Comparison of ENCODE assay signal across 1 fruit fly cellular context in the genomic region with DNA sequence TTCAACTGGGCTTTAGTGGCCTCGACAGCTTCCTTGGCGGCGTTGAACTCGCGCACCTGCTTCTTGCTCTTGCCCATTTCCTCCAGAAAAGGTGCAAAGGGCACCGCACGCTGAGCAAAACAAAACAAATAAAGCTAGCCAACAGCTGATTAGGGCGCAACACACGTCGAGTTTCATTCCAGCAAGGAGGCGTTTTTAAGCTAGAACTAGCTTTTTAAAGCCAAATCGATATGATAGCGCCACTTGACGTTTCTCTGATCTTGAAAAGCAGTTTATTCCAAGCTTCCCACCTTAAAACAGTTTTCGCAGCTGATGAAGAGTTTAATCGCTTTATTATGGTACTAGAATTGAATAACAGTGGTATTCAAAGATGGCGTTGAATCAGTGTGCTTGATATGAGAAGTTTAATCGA.
A peak's percentile ranks its signal among the peaks of the same experiment; 100 is the strongest.
TF ChIP-seq lines count a peak whose summit lies in the region.

A gene (minus strand): TSS at position 199 of the 412 bp plus-strand sequence.

TF ChIP-seq in whole organism, embryonic, 481 proteins besides CTCF, POLR2A, EP300 and RAD21 (continued from another document and continues in another):
- TF ChIP-seq ATbp (GFP tag; optimal IDR thresholded peaks at IDR 0.05; lab: Kevin White, UChicago), result no peak
- no peak for TF ChIP-seq odd (GFP tag; optimal IDR thresholded peaks at IDR 0.05; lab: Kevin White, UChicago)
- TF ChIP-seq CG2129 (GFP tag; IDR thresholded peaks at IDR 0.05; lab: Robert Waterston, UW; ENCODE audit: partially characterized antibody), result no peak
- TF ChIP-seq CG10654 (GFP tag; optimal IDR thresholded peaks at IDR 0.05; lab: Kevin White, UChicago), result no peak
- no peak for TF ChIP-seq Asciz (GFP tag; optimal IDR thresholded peaks at IDR 0.05; lab: Kevin White, UChicago)
- peak in 1 of 2 experiments; percentile 29 for TF ChIP-seq dpn (GFP tag; optimal IDR thresholded peaks at IDR 0.05; lab: Kevin White, UChicago)
- no peak for TF ChIP-seq CG8290 (GFP tag; optimal IDR thresholded peaks at IDR 0.05; lab: Kevin White, UChicago)
- peak in 1 of 2 experiments; percentile 64 for TF ChIP-seq CG8290 (tag; optimal IDR thresholded peaks at IDR 0.05; lab: Kevin White, UChicago)
- no peak for TF ChIP-seq CG3838 (GFP tag; optimal IDR thresholded peaks at IDR 0.05; lab: Kevin White, UChicago)
- TF ChIP-seq onecut (GFP tag; IDR thresholded peaks at IDR 0.05; lab: Robert Waterston, UW), result peak; percentile 47
- no peak for TF ChIP-seq CG7839 (tag; optimal IDR thresholded peaks at IDR 0.05; lab: Kevin White, UChicago)
- TF ChIP-seq maf-S (GFP tag; optimal IDR thresholded peaks at IDR 0.05; lab: Kevin White, UChicago), result peak; percentile 33
- no peak for TF ChIP-seq CG14860 (GFP tag; IDR thresholded peaks at IDR 0.05; lab: Robert Waterston, UW; ENCODE audit: partially characterized antibody)
- peak; percentile 29 for TF ChIP-seq CG11504 (tag; optimal IDR thresholded peaks at IDR 0.05; lab: Kevin White, UChicago)
- peak in 1 of 2 experiments; percentile 39 for TF ChIP-seq bsh (GFP tag; optimal IDR thresholded peaks at IDR 0.05; lab: Kevin White, UChicago)
- no peak for TF ChIP-seq CrebB (tag; optimal IDR thresholded peaks at IDR 0.05; lab: Kevin White, UChicago)
- no peak for TF ChIP-seq ham (GFP tag; IDR thresholded peaks at IDR 0.05; lab: Robert Waterston, UW)
- no peak for TF ChIP-seq da (GFP tag; optimal IDR thresholded peaks at IDR 0.05; lab: Kevin White, UChicago)
- no peak for TF ChIP-seq CG5953 (GFP tag; IDR thresholded peaks at IDR 0.05; lab: Robert Waterston, UW)
- no peak for TF ChIP-seq zen (tag; optimal IDR thresholded peaks at IDR 0.05; lab: Kevin White, UChicago)
- TF ChIP-seq ci (GFP tag; IDR thresholded peaks at IDR 0.05; lab: Robert Waterston, UW), result peak; percentile 58; the same call in 1 of the 3 replicates
- no peak for TF ChIP-seq D19A (tag; optimal IDR thresholded peaks at IDR 0.05; lab: Kevin White, UChicago)
- TF ChIP-seq CG3281 (GFP tag; optimal IDR thresholded peaks at IDR 0.05; lab: Kevin White, UChicago), result peak; percentile 26
- TF ChIP-seq Elba2 (GFP tag; optimal IDR thresholded peaks at IDR 0.05; lab: Kevin White, UChicago), result no peak
- TF ChIP-seq CG10209 (GFP tag; optimal IDR thresholded peaks at IDR 0.05; lab: Kevin White, UChicago), result peak; percentile 7
- TF ChIP-seq Atf6 (GFP tag; IDR thresholded peaks at IDR 0.05; lab: Robert Waterston, UW), result peak; percentile 20; the same call in 1 of the 2 replicates
- TF ChIP-seq kay (GFP tag; optimal IDR thresholded peaks at IDR 0.05; lab: Kevin White, UChicago), result peak; percentile 21
- TF ChIP-seq chif (GFP tag; optimal IDR thresholded peaks at IDR 0.05; lab: Kevin White, UChicago), result peak in 1 of 2 experiments; percentile 13
- TF ChIP-seq insv (GFP tag; optimal IDR thresholded peaks at IDR 0.05; lab: Kevin White, UChicago), result no peak
- TF ChIP-seq CG8478 (optimal IDR thresholded peaks at IDR 0.05; lab: Kevin White, UChicago), result no peak
- TF ChIP-seq sim (GFP tag; IDR thresholded peaks at IDR 0.05; lab: Robert Waterston, UW), result no peak
- TF ChIP-seq CG17359 (tag; optimal IDR thresholded peaks at IDR 0.05; lab: Kevin White, UChicago), result peak; percentile 20
- peak; percentile 83 for TF ChIP-seq ssp (GFP tag; IDR thresholded peaks at IDR 0.05; lab: Robert Waterston, UW)
- TF ChIP-seq nau (GFP tag; optimal IDR thresholded peaks at IDR 0.05; lab: Kevin White, UChicago), result no peak
- no peak for TF ChIP-seq CG1832 (GFP tag; optimal IDR thresholded peaks at IDR 0.05; lab: Kevin White, UChicago)
- TF ChIP-seq gem (tag; optimal IDR thresholded peaks at IDR 0.05; lab: Kevin White, UChicago), result no peak
- no peak for TF ChIP-seq CG10274 (GFP tag; optimal IDR thresholded peaks at IDR 0.05; lab: Kevin White, UChicago)
- no peak for TF ChIP-seq trh (GFP tag; optimal IDR thresholded peaks at IDR 0.05; lab: Kevin White, UChicago)
- TF ChIP-seq Eip74EF (GFP tag; optimal IDR thresholded peaks at IDR 0.05; lab: Kevin White, UChicago), result peak in 1 of 2 experiments; percentile 57
- TF ChIP-seq bbx (GFP tag; IDR thresholded peaks at IDR 0.05; lab: Robert Waterston, UW; ENCODE audit: partially characterized antibody), result peak; percentile 33; the same call in 1 of the 2 replicates
- no peak for TF ChIP-seq CG12299 (tag; optimal IDR thresholded peaks at IDR 0.05; lab: Kevin White, UChicago)
- TF ChIP-seq CG10543 (GFP tag; optimal IDR thresholded peaks at IDR 0.05; lab: Kevin White, UChicago), result peak; percentile 31
- TF ChIP-seq CG3995 (GFP tag; optimal IDR thresholded peaks at IDR 0.05; lab: Kevin White, UChicago), result no peak
- TF ChIP-seq tx (GFP tag; optimal IDR thresholded peaks at IDR 0.05; lab: Kevin White, UChicago), result no peak
- TF ChIP-seq CG10267 (tag; optimal IDR thresholded peaks at IDR 0.05; lab: Kevin White, UChicago), result no peak
- no peak for TF ChIP-seq CG15011 (GFP tag; optimal IDR thresholded peaks at IDR 0.05; lab: Kevin White, UChicago)
- TF ChIP-seq CG6254 (GFP tag; optimal IDR thresholded peaks at IDR 0.05; lab: Kevin White, UChicago), result no peak
- no peak for TF ChIP-seq CG14965 (GFP tag; optimal IDR thresholded peaks at IDR 0.05; lab: Kevin White, UChicago; ENCODE audit: borderline replicate concordance)
- peak; percentile 21 for TF ChIP-seq gro (GFP tag; optimal IDR thresholded peaks at IDR 0.05; lab: Kevin White, UChicago)
- no peak for TF ChIP-seq nerfin-2 (GFP tag; IDR thresholded peaks at IDR 0.05; lab: Robert Waterston, UW; ENCODE audit: partially characterized antibody)
- no peak for TF ChIP-seq B-H1 (GFP tag; IDR thresholded peaks at IDR 0.05; lab: Robert Waterston, UW)
- TF ChIP-seq Dek (tag; optimal IDR thresholded peaks at IDR 0.05; lab: Kevin White, UChicago), result no peak
- TF ChIP-seq ash1 (GFP tag; optimal IDR thresholded peaks at IDR 0.05; lab: Kevin White, UChicago), result no peak
- TF ChIP-seq Dp (GFP tag; optimal IDR thresholded peaks at IDR 0.05; lab: Kevin White, UChicago), result peak; percentile 61
- TF ChIP-seq CG6854 (GFP tag; optimal IDR thresholded peaks at IDR 0.05; lab: Kevin White, UChicago), result no peak
- peak; percentile 36 for TF ChIP-seq CG7786 (GFP tag; optimal IDR thresholded peaks at IDR 0.05; lab: Kevin White, UChicago)
- no peak for TF ChIP-seq crc (GFP tag; optimal IDR thresholded peaks at IDR 0.05; lab: Kevin White, UChicago)
- TF ChIP-seq Drgx (GFP tag; IDR thresholded peaks at IDR 0.05; lab: Robert Waterston, UW), result no peak
- TF ChIP-seq dm (GFP tag; optimal IDR thresholded peaks at IDR 0.05; lab: Kevin White, UChicago), result peak; percentile 14
- peak; percentile 49 for TF ChIP-seq CG9932 (GFP tag; IDR thresholded peaks at IDR 0.05; lab: Robert Waterston, UW)
- TF ChIP-seq CG7271 (tag; optimal IDR thresholded peaks at IDR 0.05; lab: Kevin White, UChicago), result no peak
- no peak for TF ChIP-seq CG5245 (GFP tag; optimal IDR thresholded peaks at IDR 0.05; lab: Kevin White, UChicago)
- peak; percentile 63 for TF ChIP-seq NFAT (GFP tag; IDR thresholded peaks at IDR 0.05; lab: Robert Waterston, UW)
- TF ChIP-seq CG32767 (GFP tag; IDR thresholded peaks at IDR 0.05; lab: Robert Waterston, UW), result 0 out of 2 replicates have a peak, but pooled peaks have one; percentile 27
- no peak for TF ChIP-seq HLHmδ (GFP tag; optimal IDR thresholded peaks at IDR 0.05; lab: Kevin White, UChicago)
- TF ChIP-seq CG31365 (tag; optimal IDR thresholded peaks at IDR 0.05; lab: Kevin White, UChicago), result peak; percentile 27
- TF ChIP-seq CG2889 (GFP tag; IDR thresholded peaks at IDR 0.05; lab: Robert Waterston, UW), result no peak
- no peak for TF ChIP-seq CG5180 (GFP tag; optimal IDR thresholded peaks at IDR 0.05; lab: Kevin White, UChicago)
- no peak for TF ChIP-seq CG7928 (GFP tag; optimal IDR thresholded peaks at IDR 0.05; lab: Kevin White, UChicago)
- no peak for TF ChIP-seq esg (GFP tag; conservative IDR thresholded peaks at IDR 0.05; lab: Robert Waterston, UW)
- no peak for TF ChIP-seq CG12236 (GFP tag; optimal IDR thresholded peaks at IDR 0.05; lab: Kevin White, UChicago)
- no peak for TF ChIP-seq CG9215 (GFP tag; IDR thresholded peaks at IDR 0.05; lab: Robert Waterston, UW)
- TF ChIP-seq fd64A (GFP tag; optimal IDR thresholded peaks at IDR 0.05; lab: Kevin White, UChicago), result no peak
- no peak for TF ChIP-seq CG4328 (GFP tag; optimal IDR thresholded peaks at IDR 0.05; lab: Kevin White, UChicago)
- TF ChIP-seq Oaz (GFP tag; IDR thresholded peaks at IDR 0.05; lab: Robert Waterston, UW), result 0 out of 2 replicates have a peak, but pooled peaks have one; percentile 15
- no peak for TF ChIP-seq MTF-1 (GFP tag; optimal IDR thresholded peaks at IDR 0.05; lab: Kevin White, UChicago; ENCODE audit: borderline replicate concordance)
- peak; percentile 10 for TF ChIP-seq Side (GFP tag; optimal IDR thresholded peaks at IDR 0.05; lab: Kevin White, UChicago)
- peak; percentile 43; the same call in 1 of the 2 replicates for TF ChIP-seq CG3847 (GFP tag; IDR thresholded peaks at IDR 0.05; lab: Robert Waterston, UW)
- TF ChIP-seq Nf-YC (tag; optimal IDR thresholded peaks at IDR 0.05; lab: Kevin White, UChicago), result peak; percentile 23
- TF ChIP-seq CG18764 (GFP tag; optimal IDR thresholded peaks at IDR 0.05; lab: Kevin White, UChicago), result peak; percentile 98
- no peak for TF ChIP-seq CG31224 (GFP tag; IDR thresholded peaks at IDR 0.05; lab: Robert Waterston, UW)
- peak in 1 of 2 experiments; percentile 1 for TF ChIP-seq Hr78 (GFP tag; optimal IDR thresholded peaks at IDR 0.05; lab: Kevin White, UChicago)
- 0 out of 2 replicates have a peak, but pooled peaks have one; percentile 11 for TF ChIP-seq sna (GFP tag; IDR thresholded peaks at IDR 0.05; lab: Robert Waterston, UW; ENCODE audit: partially characterized antibody)
- no peak for TF ChIP-seq Atf-2 (GFP tag; optimal IDR thresholded peaks at IDR 0.05; lab: Kevin White, UChicago)
- TF ChIP-seq D19B (GFP tag; optimal IDR thresholded peaks at IDR 0.05; lab: Kevin White, UChicago), result no peak
- TF ChIP-seq ro (GFP tag; IDR thresholded peaks at IDR 0.05; lab: Robert Waterston, UW), result no peak
- TF ChIP-seq tll (GFP tag; optimal IDR thresholded peaks at IDR 0.05; lab: Kevin White, UChicago), result no peak
- TF ChIP-seq CG1603 (tag; optimal IDR thresholded peaks at IDR 0.05; lab: Kevin White, UChicago), result peak; percentile 62
- TF ChIP-seq fd3F (GFP tag; optimal IDR thresholded peaks at IDR 0.05; lab: Kevin White, UChicago), result peak; percentile 2
- TF ChIP-seq knrl (GFP tag; IDR thresholded peaks at IDR 0.05; lab: Robert Waterston, UW; ENCODE audit: partially characterized antibody), result peak; percentile 57; the same call in 2 of the 3 replicates
- TF ChIP-seq grn (GFP tag; optimal IDR thresholded peaks at IDR 0.05; lab: Kevin White, UChicago), result no peak
- TF ChIP-seq CG3163 (GFP tag; optimal IDR thresholded peaks at IDR 0.05; lab: Kevin White, UChicago), result no peak
- TF ChIP-seq CG7556 (GFP tag; optimal IDR thresholded peaks at IDR 0.05; lab: Kevin White, UChicago), result no peak
- no peak for TF ChIP-seq CG6791 (GFP tag; IDR thresholded peaks at IDR 0.05; lab: Robert Waterston, UW; ENCODE audit: partially characterized antibody)
- TF ChIP-seq CG18011 (GFP tag; optimal IDR thresholded peaks at IDR 0.05; lab: Kevin White, UChicago), result no peak
- TF ChIP-seq Bdp1 (GFP tag; optimal IDR thresholded peaks at IDR 0.05; lab: Kevin White, UChicago), result no peak
- peak; percentile 46 for TF ChIP-seq CG2712 (tag; optimal IDR thresholded peaks at IDR 0.05; lab: Kevin White, UChicago)
- TF ChIP-seq cg (GFP tag; optimal IDR thresholded peaks at IDR 0.05; lab: Kevin White, UChicago), result no peak
- no peak for TF ChIP-seq CG11093 (GFP tag; IDR thresholded peaks at IDR 0.05; lab: Robert Waterston, UW)
- TF ChIP-seq Neu2 (GFP tag; optimal IDR thresholded peaks at IDR 0.05; lab: Kevin White, UChicago; ENCODE audit: borderline replicate concordance), result no peak
- TF ChIP-seq ab (GFP tag; optimal IDR thresholded peaks at IDR 0.05; lab: Kevin White, UChicago), result no peak
- TF ChIP-seq CG16813 (GFP tag; IDR thresholded peaks at IDR 0.05; lab: Robert Waterston, UW; ENCODE audit: partially characterized antibody), result no peak
- no peak for TF ChIP-seq Taf1 (GFP tag; IDR thresholded peaks at IDR 0.05; lab: Robert Waterston, UW)
- peak; percentile 0 for TF ChIP-seq pnt (GFP tag; optimal IDR thresholded peaks at IDR 0.05; lab: Kevin White, UChicago)
- TF ChIP-seq eyg (GFP tag; optimal IDR thresholded peaks at IDR 0.05; lab: Kevin White, UChicago), result no peak
- peak; percentile 30 for TF ChIP-seq MESR4 (GFP tag; optimal IDR thresholded peaks at IDR 0.05; lab: Kevin White, UChicago)
- no peak for TF ChIP-seq lbe (GFP tag; optimal IDR thresholded peaks at IDR 0.05; lab: Kevin White, UChicago)
- TF ChIP-seq vfl (GFP tag; optimal IDR thresholded peaks at IDR 0.05; lab: Kevin White, UChicago), result peak; percentile 18
- TF ChIP-seq ap (GFP tag; IDR thresholded peaks at IDR 0.05; lab: Robert Waterston, UW), result no peak
- TF ChIP-seq Nf-YA (GFP tag; IDR thresholded peaks at IDR 0.05; lab: Robert Waterston, UW), result no peak
- no peak for TF ChIP-seq Tbp (GFP tag; optimal IDR thresholded peaks at IDR 0.05; lab: Kevin White, UChicago)
- TF ChIP-seq Hand (GFP tag; optimal IDR thresholded peaks at IDR 0.05; lab: Kevin White, UChicago), result no peak
- TF ChIP-seq CG14441 (GFP tag; IDR thresholded peaks at IDR 0.05; lab: Robert Waterston, UW), result 0 out of 2 replicates have a peak, but pooled peaks have one; percentile 26
- TF ChIP-seq CG42726 (GFP tag; IDR thresholded peaks at IDR 0.05; lab: Robert Waterston, UW; ENCODE audit: partially characterized antibody), result 0 out of 2 replicates have a peak, but pooled peaks have one; percentile 40
- TF ChIP-seq CG17802 (tag; optimal IDR thresholded peaks at IDR 0.05; lab: Kevin White, UChicago), result peak; percentile 15
- TF ChIP-seq nerfin-1 (tag; optimal IDR thresholded peaks at IDR 0.05; lab: Kevin White, UChicago), result peak; percentile 10
- TF ChIP-seq CG15601 (tag; optimal IDR thresholded peaks at IDR 0.05; lab: Kevin White, UChicago), result peak; percentile 16
- no peak for TF ChIP-seq CG33557 (GFP tag; optimal IDR thresholded peaks at IDR 0.05; lab: Kevin White, UChicago)
- no peak for TF ChIP-seq hb (GFP tag; IDR thresholded peaks at IDR 0.05; lab: Robert Waterston, UW; ENCODE audit: partially characterized antibody)
- no peak for TF ChIP-seq seq (GFP tag; IDR thresholded peaks at IDR 0.05; lab: Robert Waterston, UW)
- TF ChIP-seq CG34422 (GFP tag; IDR thresholded peaks at IDR 0.05; lab: Robert Waterston, UW), result peak; percentile 52; the same call in 1 of the 3 replicates
- TF ChIP-seq toy (GFP tag; IDR thresholded peaks at IDR 0.05; lab: Robert Waterston, UW), result no peak
- TF ChIP-seq CG10959 (GFP tag; IDR thresholded peaks at IDR 0.05; lab: Robert Waterston, UW), result no peak
- no peak for TF ChIP-seq cas (GFP tag; IDR thresholded peaks at IDR 0.05; lab: Robert Waterston, UW)
- TF ChIP-seq h (optimal IDR thresholded peaks at IDR 0.05; lab: Kevin White, UChicago), result no peak
- peak; percentile 8 for TF ChIP-seq trem (tag; optimal IDR thresholded peaks at IDR 0.05; lab: Kevin White, UChicago)
